Worm (Caenorhabditis elegans): Measurements from ENCODE around the gene dod-6.

The dod-6 gene

DNA sequence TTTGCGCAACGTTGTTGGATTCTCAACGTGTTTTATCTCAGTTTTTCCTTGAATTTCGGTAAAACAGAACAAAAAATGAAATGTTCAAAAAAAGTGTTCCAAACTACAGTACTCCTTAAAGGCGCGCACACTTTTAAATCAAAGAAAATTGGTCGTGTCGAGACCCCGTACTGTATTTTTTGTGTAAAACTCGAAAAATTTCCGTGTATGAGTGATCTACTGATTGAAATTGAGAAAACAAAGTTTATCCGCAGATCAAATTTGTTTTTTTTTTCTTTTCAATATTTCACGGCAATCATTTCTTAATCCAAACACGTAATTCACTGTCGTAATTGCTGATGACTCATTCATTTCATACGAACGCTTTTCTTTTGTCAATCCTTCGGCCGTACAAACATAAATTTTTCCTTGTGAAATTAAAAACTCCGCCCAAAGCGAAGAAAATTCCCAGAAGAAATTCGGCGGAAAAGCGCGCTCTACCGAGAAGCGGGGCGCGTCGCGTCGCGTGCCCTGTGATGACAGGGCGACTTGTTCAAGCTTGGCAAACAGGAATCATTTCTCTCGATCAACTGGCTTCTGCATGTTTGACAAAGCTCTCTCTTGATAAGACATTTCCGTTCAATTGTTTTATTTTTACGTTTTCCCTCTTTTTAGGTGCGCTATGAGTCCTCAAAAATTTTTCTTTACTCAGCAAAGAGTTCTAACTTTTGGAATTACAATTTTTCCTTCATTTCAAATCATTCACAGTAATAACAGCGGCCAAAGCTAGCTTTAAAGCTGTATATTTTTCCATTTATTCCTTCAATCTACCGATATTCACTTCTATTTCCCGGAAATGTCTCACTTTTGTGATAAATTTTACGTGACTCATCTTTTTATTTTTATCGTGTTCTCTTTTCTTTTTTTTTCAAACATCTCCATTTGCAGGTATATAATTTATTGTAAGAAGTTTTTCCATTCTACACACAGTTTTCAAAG is 5.7 kb downstream of the dod-6 start, which contains the start of gene chc-1 (continued):
- TF ChIP-seq lsl-1 (GFP tag; optimal IDR thresholded peaks at IDR 0.05) = peak; percentile 87
- no peak for TF ChIP-seq Y67H2A.10 (GFP tag; conservative IDR thresholded peaks at IDR 0.05)
- TF ChIP-seq mcd-1 (GFP tag; IDR thresholded peaks at IDR 0.05) = peak; percentile 67
- TF ChIP-seq K12H6.12 (tag; optimal IDR thresholded peaks at IDR 0.05) = no peak
- no peak for TF ChIP-seq Y95B8A.8 (GFP tag; IDR thresholded peaks at IDR 0.05)
- TF ChIP-seq xnd-1 (tag; optimal IDR thresholded peaks at IDR 0.05) = peak; percentile 47
- no peak for TF ChIP-seq lir-1 (GFP tag; conservative IDR thresholded peaks at IDR 0.05)
- TF ChIP-seq dox-1 (GFP tag; IDR thresholded peaks at IDR 0.05) = peak; percentile 46; the same call in 1 of the 2 replicates
- no peak for TF ChIP-seq lin-54 (GFP tag; optimal IDR thresholded peaks at IDR 0.05)
- TF ChIP-seq ztf-6 (GFP tag; IDR thresholded peaks at IDR 0.05) = no peak
- TF ChIP-seq dpl-1 (GFP tag; optimal IDR thresholded peaks at IDR 0.05) = peak; percentile 46
- TF ChIP-seq ceh-79 (tag; optimal IDR thresholded peaks at IDR 0.05) = no peak
- TF ChIP-seq let-607 (tag; optimal IDR thresholded peaks at IDR 0.05) = peak in 1 of 2 experiments; percentile 41
- TF ChIP-seq Y79H2A.3 (GFP tag; conservative IDR thresholded peaks at IDR 0.05) = no peak
- TF ChIP-seq sptf-2 (GFP tag; optimal IDR thresholded peaks at IDR 0.05) = no peak
- peak; percentile 33 for TF ChIP-seq attf-5 (GFP tag; optimal IDR thresholded peaks at IDR 0.05)
- peak; percentile 77 for TF ChIP-seq F33H1.4 (GFP tag; IDR thresholded peaks at IDR 0.05)
- TF ChIP-seq gei-17 (GFP tag; optimal IDR thresholded peaks at IDR 0.05) = no peak
- TF ChIP-seq ekl-4 (GFP tag; IDR thresholded peaks at IDR 0.05) = no peak
- no peak for TF ChIP-seq tbx-9 (tag; optimal IDR thresholded peaks at IDR 0.05; ENCODE audit: borderline replicate concordance)
- no peak for TF ChIP-seq ceh-100 (GFP tag; IDR thresholded peaks at IDR 0.05)
- no peak for TF ChIP-seq repo-1 (tag; optimal IDR thresholded peaks at IDR 0.05)
- TF ChIP-seq ceh-91 (GFP tag; IDR thresholded peaks at IDR 0.05) = peak; percentile 80; the same call in 1 of the 2 replicates
- peak; percentile 72 for TF ChIP-seq aptf-2 (GFP tag; conservative IDR thresholded peaks at IDR 0.05)
- no peak for TF ChIP-seq let-526 (GFP tag; IDR thresholded peaks at IDR 0.05)
- TF ChIP-seq zim-3 (tag; optimal IDR thresholded peaks at IDR 0.05) = no peak
- TF ChIP-seq cebp-1 (GFP tag; IDR thresholded peaks at IDR 0.05) = no peak
- peak; percentile 16 for TF ChIP-seq cebp-1 (tag; optimal IDR thresholded peaks at IDR 0.05)
- TF ChIP-seq rec-8 (tag; optimal IDR thresholded peaks at IDR 0.05) = no peak
- TF ChIP-seq dpff-1 (tag; optimal IDR thresholded peaks at IDR 0.05) = no peak
- TF ChIP-seq hrde-1 (tag; optimal IDR thresholded peaks at IDR 0.05; ENCODE audit: borderline replicate concordance) = no peak
- TF ChIP-seq nhr-90 (tag; optimal IDR thresholded peaks at IDR 0.05) = no peak
- no peak for TF ChIP-seq ztf-3 (GFP tag; optimal IDR thresholded peaks at IDR 0.05)
- no peak for TF ChIP-seq cebp-2 (GFP tag; IDR thresholded peaks at IDR 0.05)
- no peak for TF ChIP-seq akir-1 (GFP tag; optimal IDR thresholded peaks at IDR 0.05)
- TF ChIP-seq hlh-26 (GFP tag; conservative IDR thresholded peaks at IDR 0.05) = no peak
- no peak for TF ChIP-seq B0019.2 (GFP tag; conservative IDR thresholded peaks at IDR 0.05)
- TF ChIP-seq attf-6 (GFP tag; IDR thresholded peaks at IDR 0.05) = no peak
- TF ChIP-seq hsf-1 (GFP tag; IDR thresholded peaks at IDR 0.05) = no peak
- TF ChIP-seq nhr-120 (GFP tag; IDR thresholded peaks at IDR 0.05) = no peak
- no peak for TF ChIP-seq F57A8.1 (GFP tag; optimal IDR thresholded peaks at IDR 0.05)
- 0 out of 2 replicates have a peak, but pooled peaks have one; percentile 39 for TF ChIP-seq aptf-3 (GFP tag; IDR thresholded peaks at IDR 0.05)
- no peak for TF ChIP-seq snpc-1.1 (tag; optimal IDR thresholded peaks at IDR 0.05; ENCODE audit: insufficient read depth)
- TF ChIP-seq F10E7.11 (tag; optimal IDR thresholded peaks at IDR 0.05) = no peak
- TF ChIP-seq tlf-1 (GFP tag; optimal IDR thresholded peaks at IDR 0.05) = peak; percentile 20
- TF ChIP-seq nhr-80 (tag; optimal IDR thresholded peaks at IDR 0.05) = peak; percentile 52

All from whole organism, young adult.